Fruit fly (Drosophila melanogaster) whole organism, embryonic: ENCODE measurements around the gene GstZ1.

Experiments used
- C15 ChIP-seq: fragments of 200-800 bp; sonication (Bioruptor generic); IDR thresholded peaks from 3 replicates; pipeline ENCODE4 v1.3.6; 2022; ENCODE audit warnings: missing biosample characterization, missing genetic modification characterization
- CG12071 ChIP-seq: fragments of 200-800 bp; sonication (Bioruptor generic); optimal IDR thresholded peaks from 3 replicates; lab custom pipeline; 2018; ENCODE audit warnings: missing biosample characterization, mild to moderate bottlenecking, missing genetic modification characterization
- CG1233 ChIP-seq: fragments of 200-800 bp; sonication (Bioruptor generic); optimal IDR thresholded peaks from 4 replicates; lab custom pipeline; 2018; ENCODE audit warnings: missing biosample characterization, mild to moderate bottlenecking, missing genetic modification characterization
- CG14965 ChIP-seq: fragments of 200-800 bp; sonication (Bioruptor generic); optimal IDR thresholded peaks from 2 replicates; lab custom pipeline; 2016; ENCODE audit warnings: missing biosample characterization, missing genetic modification characterization, borderline replicate concordance
- CG3847 ChIP-seq: fragments of 200-800 bp; sonication (Bioruptor generic); IDR thresholded peaks from 2 replicates; pipeline ENCODE4 v1.3.6; 2022; ENCODE audit warnings: missing biosample characterization, missing genetic modification characterization
- CG4360 ChIP-seq: fragments of 200-800 bp; sonication (Bioruptor generic); IDR thresholded peaks from 2 replicates; pipeline ENCODE4 v1.3.6; 2022; ENCODE audit warnings: missing biosample characterization, missing genetic modification characterization
- CG5953 ChIP-seq: fragments of 200-800 bp; sonication (Bioruptor generic); IDR thresholded peaks from 2 replicates; pipeline ENCODE4 v1.3.6; 2022; ENCODE audit warnings: missing biosample characterization, missing genetic modification characterization
- E2f1 ChIP-seq: fragments of 200-800 bp; sonication (Bioruptor generic); IDR thresholded peaks from 2 replicates; pipeline ENCODE4 v1.3.6; 2022; ENCODE audit warnings: missing biosample characterization, missing genetic modification characterization
- bbx ChIP-seq: fragments of 200-800 bp; sonication (Bioruptor generic); IDR thresholded peaks from 2 replicates; pipeline ENCODE4 v1.3.6; 2022; ENCODE audit warnings: missing biosample characterization, missing genetic modification characterization; ENCODE audit not compliant: partially characterized antibody
- chinmo ChIP-seq: fragments of 200-800 bp; sonication (Bioruptor generic); IDR thresholded peaks from 4 replicates; pipeline ENCODE4 v1.3.6; 2022; ENCODE audit warnings: missing biosample characterization, missing genetic modification characterization; ENCODE audit not compliant: partially characterized antibody
- fd102C ChIP-seq: fragments of 200-800 bp; sonication (Bioruptor generic); optimal IDR thresholded peaks from 2 replicates; lab custom pipeline; 2018; ENCODE audit warnings: missing biosample characterization, mild to moderate bottlenecking, missing genetic modification characterization, moderate library complexity
- psq ChIP-seq: fragments of 200-800 bp; sonication (Bioruptor generic); optimal IDR thresholded peaks from 2 replicates; lab custom pipeline; 2017; ENCODE audit warnings: missing biosample characterization, missing genetic modification characterization

dm6 chr3R:9504355-9504754 lies 48.0 kb upstream of the GstZ1 start, which contains the start of gene CG8149:
- TF ChIP-seq psq (GFP tag; lab: Kevin White, UChicago) (no peak), CG12071 (GFP tag; lab: Kevin White, UChicago) (no peak), CG1233 (GFP tag; lab: Kevin White, UChicago) (peak; percentile 18), CG3847 (GFP tag; lab: Robert Waterston, UW) (no peak), CG5953 (no peak), CG14965 (GFP tag; lab: Kevin White, UChicago) (no peak), fd102C (GFP tag; lab: Kevin White, UChicago) (no peak), CG4360 (no peak), C15 (GFP tag; lab: Robert Waterston, UW) (no peak), chinmo (0 out of 4 replicates have a peak, but pooled peaks have one; percentile 36), bbx (GFP tag; lab: Robert Waterston, UW) (peak; percentile 93), E2f1 (GFP tag; lab: Robert Waterston, UW) (no peak)
